Worm (Caenorhabditis elegans): ENCODE results near the gene npp-19.

Gene npp-19

ce11 chrII:10819928-10820423, 21.7 kb upstream of the npp-19 start, which contains the start of gene R06F6.8 (continued):
- TF ChIP-seq ceh-90 (tag; optimal IDR thresholded peaks at IDR 0.05), result no peak
- TF ChIP-seq lsy-2 (tag; optimal IDR thresholded peaks at IDR 0.05), result peak in 1 of 2 experiments; percentile 59
- TF ChIP-seq nhr-90 (tag; optimal IDR thresholded peaks at IDR 0.05; ENCODE audit: poor library complexity), result no peak

- no peak for TF ChIP-seq lin-35 (GFP tag; optimal IDR thresholded peaks at IDR 0.05)
- no peak for TF ChIP-seq tlp-1 (tag; optimal IDR thresholded peaks at IDR 0.05)
- no peak for TF ChIP-seq fkh-8 (tag; optimal IDR thresholded peaks at IDR 0.05)
- no peak for TF ChIP-seq nhr-90 (tag; optimal IDR thresholded peaks at IDR 0.05; ENCODE audit: poor library complexity)
- no peak for TF ChIP-seq mdl-1 (tag; optimal IDR thresholded peaks at IDR 0.05)
- no peak for TF ChIP-seq rnt-1 (tag; optimal IDR thresholded peaks at IDR 0.05)
- TF ChIP-seq nhr-12 (tag; optimal IDR thresholded peaks at IDR 0.05), result no peak
- no peak for TF ChIP-seq dsc-1 (tag; optimal IDR thresholded peaks at IDR 0.05)
- no peak for TF ChIP-seq lin-15B (tag; optimal IDR thresholded peaks at IDR 0.05)
- TF ChIP-seq ceh-90 (tag; optimal IDR thresholded peaks at IDR 0.05), result no peak
- TF ChIP-seq pag-3 (tag; optimal IDR thresholded peaks at IDR 0.05; ENCODE audit: borderline replicate concordance, insufficient read depth), result no peak
- no peak for TF ChIP-seq blmp-1 (tag; optimal IDR thresholded peaks at IDR 0.05)
- no peak for TF ChIP-seq lsy-2 (tag; optimal IDR thresholded peaks at IDR 0.05)
- TF ChIP-seq nhr-19 (GFP tag; conservative IDR thresholded peaks at IDR 0.05), result no peak
- no peak for TF ChIP-seq lin-14 (GFP tag; optimal IDR thresholded peaks at IDR 0.05)
- no peak for TF ChIP-seq fkh-4 (tag; optimal IDR thresholded peaks at IDR 0.05; ENCODE audit: borderline replicate concordance)
- TF ChIP-seq swsn-7 (tag; optimal IDR thresholded peaks at IDR 0.05), result no peak
- no peak for TF ChIP-seq hlh-4 (tag; optimal IDR thresholded peaks at IDR 0.05)
- no peak for TF ChIP-seq efl-1 (optimal IDR thresholded peaks at IDR 0.05)
- TF ChIP-seq efl-1 (GFP tag; optimal IDR thresholded peaks at IDR 0.05 in 1 of 2), result no peak
- no peak for TF ChIP-seq grh-1 (GFP tag; IDR thresholded peaks at IDR 0.05)
Measured at ce11 chrII:10810690-10811089, 12.4 kb upstream of the npp-19 start, which contains the start of gene msrp-7. msrp-7 (plus strand) TSS chrII:10810990.

ce11 chrII:10808708-10809343, 10.5 kb upstream of the npp-19 start, which contains the start of gene R06F6.14:
R06F6.14 (plus strand) TSS chrII:10809293.
- TF ChIP-seq nhr-20 (tag; optimal IDR thresholded peaks at IDR 0.05) (no peak), ets-5 (GFP tag; IDR thresholded peaks at IDR 0.05) (no peak), xbp-1 (tag; optimal IDR thresholded peaks at IDR 0.05) (no peak), nhr-237 (tag; optimal IDR thresholded peaks at IDR 0.05) (no peak), efl-3 (GFP tag; optimal IDR thresholded peaks at IDR 0.05) (no peak), nhr-11 (tag; optimal IDR thresholded peaks at IDR 0.05) (no peak), C16A3.4 (tag; optimal IDR thresholded peaks at IDR 0.05) (no peak)

ce11 chrII:10805437-10805836, 7.2 kb upstream of the npp-19 start, which contains the start of gene ceh-62:
ceh-62 (plus strand) TSS chrII:10805737.
- TF ChIP-seq ceh-88 (GFP tag; IDR thresholded peaks at IDR 0.05) (no peak), nhr-76 (tag; optimal IDR thresholded peaks at IDR 0.05) (no peak), fkh-4 (tag; optimal IDR thresholded peaks at IDR 0.05; ENCODE audit: borderline replicate concordance) (no peak), nhr-84 (tag; optimal IDR thresholded peaks at IDR 0.05) (no peak), zag-1 (tag; optimal IDR thresholded peaks at IDR 0.05) (no peak), Y116A8C.19 (tag; optimal IDR thresholded peaks at IDR 0.05; ENCODE audit: borderline replicate concordance) (no peak), sup-37 (GFP tag; optimal IDR thresholded peaks at IDR 0.05) (no peak), elt-2 (tag; optimal IDR thresholded peaks at IDR 0.05) (no peak), egl-13 (tag; optimal IDR thresholded peaks at IDR 0.05) (no peak), aha-1 (tag; optimal IDR thresholded peaks at IDR 0.05) (no peak), ceh-90 (tag; optimal IDR thresholded peaks at IDR 0.05) (no peak), lin-15B (tag; optimal IDR thresholded peaks at IDR 0.05) (no peak), ztf-11 (tag; optimal IDR thresholded peaks at IDR 0.05) (no peak), fkh-8 (tag; optimal IDR thresholded peaks at IDR 0.05) (no peak), egl-27 (tag; optimal IDR thresholded peaks at IDR 0.05) (no peak), unc-130 (tag; optimal IDR thresholded peaks at IDR 0.05) (no peak), ceh-82 (tag; optimal IDR thresholded peaks at IDR 0.05) (no peak), pqm-1 (tag; optimal IDR thresholded peaks at IDR 0.05) (no peak), unc-86 (tag; optimal IDR thresholded peaks at IDR 0.05) (no peak), tlp-1 (tag; optimal IDR thresholded peaks at IDR 0.05) (no peak)
